Fruit fly (Drosophila melanogaster) whole organism, prepupa: Measurements from ENCODE around the gene mgl.

Source experiments
- Blimp-1 ChIP-seq: fragments of 200-800 bp; sonication (Bioruptor generic); optimal IDR thresholded peaks from 3 replicates; lab custom pipeline; 2017; ENCODE audit warnings: missing biosample characterization, missing genetic modification characterization, mild to moderate bottlenecking, moderate library complexity, missing genetic modification reagents
- CG11294 ChIP-seq: fragments of 200-800 bp; sonication (Bioruptor generic); IDR thresholded peaks from 2 replicates; pipeline ENCODE4 v1.3.6; 2022; ENCODE audit warnings: missing biosample characterization, missing genetic modification characterization
- CG11762 ChIP-seq: fragments of 200-800 bp; sonication (Bioruptor generic); optimal IDR thresholded peaks from 3 replicates; lab custom pipeline; 2016; ENCODE audit warnings: missing biosample characterization, missing genetic modification characterization; ENCODE audit not compliant: insufficient read depth
- CG11902 ChIP-seq: fragments of 200-800 bp; sonication (Bioruptor generic); optimal IDR thresholded peaks from 3 replicates; lab custom pipeline; 2016; ENCODE audit warnings: missing biosample characterization, missing genetic modification characterization
- CG15336 ChIP-seq: fragments of 200-800 bp; sonication (Bioruptor generic); IDR thresholded peaks from 2 replicates; pipeline ENCODE4 v1.3.6; 2022; ENCODE audit warnings: missing biosample characterization, missing genetic modification characterization
- CG1621 ChIP-seq: fragments of 200-800 bp; sonication (Bioruptor generic); optimal IDR thresholded peaks from 3 replicates; lab custom pipeline; 2018; ENCODE audit warnings: missing biosample characterization, mild to moderate bottlenecking, missing genetic modification characterization
- CG16779 ChIP-seq: fragments of 200-800 bp; sonication (Bioruptor generic); optimal IDR thresholded peaks from 3 replicates; lab custom pipeline; 2017; ENCODE audit warnings: missing biosample characterization, mild to moderate bottlenecking, missing genetic modification characterization
- CG3032 ChIP-seq: fragments of 200-800 bp; optimal IDR thresholded peaks from 2 replicates; lab custom pipeline; 2019; ENCODE audit warnings: missing biosample characterization, mild to moderate bottlenecking, missing genetic modification characterization, moderate library complexity
- CG31627 ChIP-seq: fragments of 200-800 bp; sonication (Bioruptor generic); optimal IDR thresholded peaks from 3 replicates; lab custom pipeline; 2016; ENCODE audit warnings: missing biosample characterization, missing genetic modification characterization
- CG32006 ChIP-seq: fragments of 200-800 bp; sonication (Bioruptor generic); optimal IDR thresholded peaks from 3 replicates; lab custom pipeline; 2017; ENCODE audit warnings: missing biosample characterization, mild to moderate bottlenecking, missing genetic modification characterization
- CG34406 ChIP-seq: fragments of 200-800 bp; sonication (Bioruptor generic); optimal IDR thresholded peaks from 3 replicates; lab custom pipeline; 2016; ENCODE audit warnings: missing biosample characterization, missing genetic modification characterization
- CG3919 ChIP-seq: fragments of 200-800 bp; sonication (Bioruptor generic); optimal IDR thresholded peaks from 3 replicates; lab custom pipeline; 2016; ENCODE audit warnings: missing biosample characterization, missing genetic modification characterization
- CG4318 ChIP-seq: fragments of 200-800 bp; sonication (Bioruptor generic); optimal IDR thresholded peaks from 3 replicates; lab custom pipeline; 2017; ENCODE audit warnings: missing biosample characterization, mild to moderate bottlenecking, missing genetic modification characterization
- CG6276 ChIP-seq: fragments of 200-800 bp; sonication (Bioruptor generic); optimal IDR thresholded peaks from 2 replicates; lab custom pipeline; 2017; ENCODE audit warnings: missing biosample characterization, mild to moderate bottlenecking, missing genetic modification characterization
- CG6792 ChIP-seq: fragments of 200-800 bp; sonication (Bioruptor generic); optimal IDR thresholded peaks from 3 replicates; lab custom pipeline; 2016; ENCODE audit warnings: missing biosample characterization, missing genetic modification characterization
- CG6808 ChIP-seq: fragments of 200-800 bp; sonication (Bioruptor generic); optimal IDR thresholded peaks from 3 replicates; lab custom pipeline; 2017; ENCODE audit warnings: missing biosample characterization, missing genetic modification characterization, mild to moderate bottlenecking, moderate library complexity, missing genetic modification reagents
- CG6854 ChIP-seq: fragments of 200-800 bp; sonication (Bioruptor generic); optimal IDR thresholded peaks from 2 replicates; lab custom pipeline; 2017; ENCODE audit warnings: missing biosample characterization, mild to moderate bottlenecking, missing genetic modification characterization
- CG7368 ChIP-seq: fragments of 200-800 bp; sonication (Bioruptor generic); optimal IDR thresholded peaks from 3 replicates; lab custom pipeline; 2016; ENCODE audit warnings: missing biosample characterization, missing genetic modification characterization
- CG8119 ChIP-seq: fragments of 200-800 bp; sonication (Bioruptor generic); IDR thresholded peaks from 3 replicates; pipeline ENCODE4 v1.3.6; 2022; ENCODE audit warnings: missing biosample characterization, missing genetic modification characterization
- CG8319 ChIP-seq: fragments of 200-800 bp; sonication (Bioruptor generic); optimal IDR thresholded peaks from 3 replicates; lab custom pipeline; 2016; ENCODE audit warnings: missing biosample characterization, missing genetic modification characterization
- CG8632 ChIP-seq: fragments of 200-800 bp; sonication (Bioruptor generic); optimal IDR thresholded peaks from 3 replicates; lab custom pipeline; 2016; ENCODE audit warnings: missing biosample characterization, missing genetic modification characterization
- CG9139 ChIP-seq: fragments of 200-800 bp; sonication (Bioruptor generic); optimal IDR thresholded peaks from 3 replicates; lab custom pipeline; 2017; ENCODE audit warnings: missing biosample characterization, mild to moderate bottlenecking, missing genetic modification characterization
- Eip75B ChIP-seq: fragments of 200-800 bp; sonication (Bioruptor generic); optimal IDR thresholded peaks from 3 replicates; lab custom pipeline; 2016; ENCODE audit warnings: missing biosample characterization, missing genetic modification characterization
- Eip93F ChIP-seq: fragments of 200-800 bp; sonication (Bioruptor generic); optimal IDR thresholded peaks from 2 replicates; lab custom pipeline; 2016; ENCODE audit warnings: missing biosample characterization, mild to moderate bottlenecking, missing genetic modification characterization
- Ets21C ChIP-seq: fragments of 200-800 bp; sonication (Bioruptor generic); optimal IDR thresholded peaks from 3 replicates; lab custom pipeline; 2016; ENCODE audit warnings: missing biosample characterization, missing genetic modification characterization
- Ets96B ChIP-seq: fragments of 200-800 bp; optimal IDR thresholded peaks from 2 replicates; lab custom pipeline; 2019; ENCODE audit warnings: missing biosample characterization, mild to moderate bottlenecking, missing genetic modification characterization, moderate library complexity
- Gug ChIP-seq: fragments of 200-800 bp; sonication (Bioruptor generic); IDR thresholded peaks from 2 replicates; pipeline ENCODE4 v1.3.6; 2022; ENCODE audit warnings: missing biosample characterization, missing genetic modification characterization
- Hr39 ChIP-seq: fragments of 200-800 bp; sonication (Bioruptor generic); optimal IDR thresholded peaks from 2 replicates; lab custom pipeline; 2016; ENCODE audit warnings: missing biosample characterization, missing genetic modification characterization
- Hr4 ChIP-seq: fragments of 200-800 bp; sonication (Bioruptor generic); optimal IDR thresholded peaks from 3 replicates; lab custom pipeline; 2016; ENCODE audit warnings: missing biosample characterization, missing genetic modification characterization
- Lpt ChIP-seq: fragments of 200-800 bp; sonication (Bioruptor generic); optimal IDR thresholded peaks from 3 replicates; lab custom pipeline; 2016; ENCODE audit warnings: missing biosample characterization, missing genetic modification characterization
- Met ChIP-seq: fragments of 200-800 bp; sonication (Bioruptor generic); optimal IDR thresholded peaks from 3 replicates; lab custom pipeline; 2016; ENCODE audit warnings: missing biosample characterization, missing genetic modification characterization
- OdsH ChIP-seq: fragments of 200-800 bp; sonication (Bioruptor generic); optimal IDR thresholded peaks from 3 replicates; lab custom pipeline; 2016; ENCODE audit warnings: missing biosample characterization, missing genetic modification characterization
- Sox102F ChIP-seq: fragments of 200-800 bp; sonication (Bioruptor generic); optimal IDR thresholded peaks from 2 replicates; lab custom pipeline; 2016; ENCODE audit warnings: missing biosample characterization, mild to moderate bottlenecking, missing genetic modification characterization
- Sox14 ChIP-seq: fragments of 200-800 bp; sonication (Bioruptor generic); optimal IDR thresholded peaks from 3 replicates; lab custom pipeline; 2016; ENCODE audit warnings: missing biosample characterization, missing genetic modification characterization
- Sox15 ChIP-seq: fragments of 200-800 bp; sonication (Bioruptor generic); optimal IDR thresholded peaks from 3 replicates; lab custom pipeline; 2016; ENCODE audit warnings: missing biosample characterization, missing genetic modification characterization
- achi ChIP-seq: fragments of 200-800 bp; sonication (Bioruptor generic); optimal IDR thresholded peaks from 3 replicates; lab custom pipeline; 2016; ENCODE audit warnings: missing biosample characterization, missing genetic modification characterization
- acj6 ChIP-seq: fragments of 200-800 bp; sonication (Bioruptor generic); optimal IDR thresholded peaks from 3 replicates; lab custom pipeline; 2016; ENCODE audit warnings: missing biosample characterization, missing genetic modification characterization
- dac ChIP-seq: fragments of 200-800 bp; sonication (Bioruptor generic); optimal IDR thresholded peaks from 2 replicates; lab custom pipeline; 2017; ENCODE audit warnings: missing biosample characterization, mild to moderate bottlenecking, missing genetic modification characterization
- eg ChIP-seq: fragments of 200-800 bp; sonication (Bioruptor generic); IDR thresholded peaks from 3 replicates; pipeline ENCODE4 v1.3.6; 2022; ENCODE audit warnings: missing biosample characterization, missing genetic modification characterization
- esn ChIP-seq: fragments of 200-800 bp; sonication (Bioruptor generic); optimal IDR thresholded peaks from 2 replicates; lab custom pipeline; 2016; ENCODE audit warnings: missing biosample characterization, mild to moderate bottlenecking, missing genetic modification characterization, moderate library complexity
- fd59A ChIP-seq: fragments of 200-800 bp; sonication (Bioruptor generic); optimal IDR thresholded peaks from 2 replicates; lab custom pipeline; 2017; ENCODE audit warnings: missing biosample characterization, mild to moderate bottlenecking, missing genetic modification characterization, missing genetic modification reagents
- fd85E ChIP-seq: fragments of 200-800 bp; sonication (Bioruptor generic); optimal IDR thresholded peaks from 3 replicates; lab custom pipeline; 2016; ENCODE audit warnings: missing biosample characterization, missing genetic modification characterization
- fkh ChIP-seq: fragments of 200-800 bp; sonication (Bioruptor generic); optimal IDR thresholded peaks from 3 replicates; lab custom pipeline; 2017; ENCODE audit warnings: missing biosample characterization, mild to moderate bottlenecking, missing genetic modification characterization, moderate library complexity
- net ChIP-seq: fragments of 200-800 bp; sonication (Bioruptor generic); optimal IDR thresholded peaks from 3 replicates; lab custom pipeline; 2016; ENCODE audit warnings: missing biosample characterization, missing genetic modification characterization
- pdm3 ChIP-seq: fragments of 200-800 bp; sonication (Bioruptor generic); optimal IDR thresholded peaks from 3 replicates; lab custom pipeline; 2016; ENCODE audit warnings: missing biosample characterization, missing genetic modification characterization
- spab ChIP-seq: fragments of 200-800 bp; sonication (Bioruptor generic); optimal IDR thresholded peaks from 2 replicates; lab custom pipeline; 2017; ENCODE audit warnings: missing biosample characterization, mild to moderate bottlenecking, missing genetic modification characterization, missing genetic modification reagents
- ss ChIP-seq, 2 experiments: fragments of 200-800 bp; sonication (Bioruptor generic); optimal IDR thresholded peaks; 2 replicates in 1 of 2; 3 replicates in 1 of 2; lab custom pipeline; 2017 to 2018; ENCODE audit warnings: mild to moderate bottlenecking in 2 of 2, missing biosample characterization in 2 of 2, missing genetic modification characterization in 2 of 2, moderate library complexity in 1 of 2
- svp ChIP-seq: fragments of 200-800 bp; sonication (Bioruptor generic); peaks from one replicate; lab custom pipeline; 2016; ENCODE audit warnings: missing biosample characterization, missing genetic modification characterization
- topi ChIP-seq: fragments of 200-800 bp; sonication (Bioruptor generic); optimal IDR thresholded peaks from 3 replicates; lab custom pipeline; 2016; ENCODE audit warnings: missing biosample characterization, missing genetic modification characterization
- vri ChIP-seq: fragments of 200-800 bp; sonication (Bioruptor generic); optimal IDR thresholded peaks from 3 replicates; lab custom pipeline; 2016; ENCODE audit warnings: missing biosample characterization, mild to moderate bottlenecking, missing genetic modification characterization

Gene mgl

dm6 chrX:9319140-9319539 lies 180.8 kb downstream of the mgl start, which contains the start of the genes c12.1 and c12.2:
Gene c12.1, minus strand, starts transcription at chrX:9319223.
Gene c12.2, plus strand, starts transcription at chrX:9319359.
- TF ChIP-seq Sox14 (peak; percentile 71), CG6808 (GFP tag; lab: Kevin White, UChicago) (peak; percentile 100), CG11762 (GFP tag; lab: Kevin White, UChicago) (no peak), CG8319 (GFP tag; lab: Kevin White, UChicago) (no peak)

dm6 chrX:9317100-9317499 lies 182.8 kb downstream of the mgl start:
- TF ChIP-seq fd85E (GFP tag; lab: Kevin White, UChicago) (no peak), pdm3 (peak; percentile 10), CG16779 (tag; lab: Kevin White, UChicago) (no peak), CG32006 (GFP tag; lab: Kevin White, UChicago) (no peak), fd59A (GFP tag; lab: Kevin White, UChicago) (no peak), OdsH (GFP tag; lab: Kevin White, UChicago) (no peak), CG1621 (peak; percentile 6), esn (peak; percentile 21), vri (GFP tag; lab: Kevin White, UChicago) (no peak), topi (GFP tag; lab: Kevin White, UChicago) (peak; percentile 25), CG6276 (GFP tag; lab: Kevin White, UChicago) (no peak), Hr4 (GFP tag; lab: Kevin White, UChicago) (no peak), CG6808 (GFP tag; lab: Kevin White, UChicago) (peak; percentile 9), ss (GFP tag; optimal IDR thresholded peaks at IDR 0.05; lab: Kevin White, UChicago) (no peak), achi (no peak), CG9139 (GFP tag; lab: Kevin White, UChicago) (no peak), Met (GFP tag; lab: Kevin White, UChicago) (peak; percentile 30), CG11762 (GFP tag; lab: Kevin White, UChicago) (no peak), dac (no peak), CG8319 (GFP tag; lab: Kevin White, UChicago) (no peak), CG15336 (GFP tag; lab: Robert Waterston, UW) (no peak), CG8119 (no peak), Sox15 (GFP tag; lab: Kevin White, UChicago) (no peak), CG3919 (no peak), fkh (no peak), CG3032 (tag; lab: Kevin White, UChicago) (no peak), CG11294 (GFP tag; lab: Robert Waterston, UW) (no peak), Hr39 (GFP tag; lab: Kevin White, UChicago) (peak; percentile 44), Sox102F (GFP tag; lab: Kevin White, UChicago) (peak; percentile 14), Blimp-1 (no peak), acj6 (GFP tag; lab: Kevin White, UChicago) (no peak), Eip93F (GFP tag; lab: Kevin White, UChicago) (no peak), CG8632 (no peak), CG6792 (GFP tag; lab: Kevin White, UChicago) (no peak), Eip75B (GFP tag; lab: Kevin White, UChicago) (no peak), CG31627 (peak; percentile 38), Sox14 (peak; percentile 13), CG4318 (GFP tag; lab: Kevin White, UChicago) (no peak), Ets21C (GFP tag; lab: Kevin White, UChicago) (no peak), CG6854 (no peak), Lpt (no peak), eg (no peak), Gug (GFP tag; lab: Robert Waterston, UW) (no peak), CG11902 (GFP tag; lab: Kevin White, UChicago) (no peak), CG7368 (GFP tag; lab: Kevin White, UChicago) (no peak), svp (GFP tag; lab: Kevin White, UChicago) (peak; percentile 80), Ets96B (tag; lab: Kevin White, UChicago) (peak; percentile 18), net (GFP tag; lab: Kevin White, UChicago) (no peak), CG34406 (GFP tag; lab: Kevin White, UChicago) (no peak), spab (GFP tag; lab: Kevin White, UChicago) (no peak)
